Worm (Caenorhabditis elegans) whole organism, midembryonic: ENCODE data around the gene pifk-1.

Source experiments
- T22C8.4 ChIP-seq: fragments of 200-800 bp; sonication (Bioruptor generic); IDR thresholded peaks from 2 replicates; pipeline ENCODE4 v1.3.6; 2022; ENCODE audit warnings: missing genetic modification characterization, missing compliant biosample characterization
- cog-1 ChIP-seq: sonication (generic microtip); optimal IDR thresholded peaks from 2 replicates; lab custom pipeline; 2016; ENCODE audit warnings: missing genetic modification characterization, missing compliant biosample characterization
- flt-1 ChIP-seq: fragments of 200-800 bp; sonication (Bioruptor generic); IDR thresholded peaks from 2 replicates; pipeline ENCODE4 v1.3.6; 2022; ENCODE audit warnings: missing genetic modification characterization, missing compliant biosample characterization
- klf-2 ChIP-seq: fragments of 200-800 bp; sonication (Bioruptor generic); conservative IDR thresholded peaks from 2 replicates; pipeline ENCODE4 v1.3.6; 2022; ENCODE audit warnings: missing genetic modification reagents, missing genetic modification characterization, missing compliant biosample characterization
- med-1 ChIP-seq: sonication (generic microtip); optimal IDR thresholded peaks from 2 replicates; lab custom pipeline; 2017; ENCODE audit warnings: missing genetic modification characterization, mild to moderate bottlenecking, missing compliant biosample characterization, antibody characterized with exemption, missing genetic modification reagents; ENCODE audit not compliant: insufficient read depth
- ref-1 ChIP-seq: fragments of 200-800 bp; sonication (Bioruptor generic); conservative IDR thresholded peaks from 2 replicates; pipeline ENCODE4 v1.3.6; 2022; ENCODE audit warnings: missing genetic modification reagents, missing genetic modification characterization, missing compliant biosample characterization
- tab-1 ChIP-seq: fragments of 200-800 bp; sonication (Bioruptor generic); IDR thresholded peaks from 2 replicates; pipeline ENCODE4 v1.3.6; 2022; ENCODE audit warnings: missing genetic modification characterization, missing compliant biosample characterization
- ztf-23 ChIP-seq: fragments of 200-800 bp; sonication (Bioruptor generic); IDR thresholded peaks from 2 replicates; pipeline ENCODE4 v1.3.6; 2022; ENCODE audit warnings: missing genetic modification reagents, missing genetic modification characterization, missing compliant biosample characterization
- ztf-29 ChIP-seq: fragments of 200-800 bp; sonication (Bioruptor generic); IDR thresholded peaks from 2 replicates; pipeline ENCODE4 v1.3.6; 2022; ENCODE audit warnings: missing genetic modification reagents, missing genetic modification characterization, missing compliant biosample characterization

Gene pifk-1

DNA sequence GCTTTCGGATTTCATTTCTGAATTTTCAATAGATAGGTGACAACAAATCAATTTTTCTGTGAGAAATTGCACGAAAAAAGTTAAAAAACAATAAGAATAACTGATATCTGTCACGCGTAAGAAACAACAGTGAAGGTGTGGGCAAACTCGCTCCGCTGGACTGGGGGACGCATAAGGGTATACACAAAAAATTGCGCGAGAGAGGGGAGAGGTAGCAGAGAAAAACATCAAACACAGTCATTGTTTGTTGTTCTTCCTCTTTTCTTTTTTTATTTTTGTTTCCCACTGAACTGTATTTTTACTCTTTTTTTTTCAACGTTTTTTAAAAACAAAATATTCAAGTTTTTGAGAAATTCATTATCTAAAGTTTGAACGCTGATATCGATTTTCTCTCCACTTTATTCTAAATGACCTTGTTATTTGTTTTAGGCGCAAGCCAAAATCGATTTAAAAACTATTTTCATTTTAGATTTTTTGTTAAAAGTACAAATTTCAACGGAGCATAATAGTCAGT lies at the start of gene pifk-1, which contains the start of gene tbc-11:
TSS of gene pifk-1 (minus strand) at position 17 of the 514 bp plus-strand sequence.
TSS of gene tbc-11 (plus strand) at position 464 of the 514 bp plus-strand sequence.
- TF ChIP-seq tab-1 (GFP tag; lab: Robert Waterston, UW) (no peak), cog-1 (tag; lab: Kevin White, UChicago) (no peak), T22C8.4 (GFP tag; lab: Robert Waterston, UW) (no peak), ref-1 (GFP tag; lab: Robert Waterston, UW) (no peak), ztf-29 (GFP tag; lab: Robert Waterston, UW) (no peak), ztf-23 (no peak), klf-2 (no peak), med-1 (GFP tag; lab: Kevin White, UChicago) (no peak), flt-1 (GFP tag; lab: Robert Waterston, UW) (no peak)

DNA sequence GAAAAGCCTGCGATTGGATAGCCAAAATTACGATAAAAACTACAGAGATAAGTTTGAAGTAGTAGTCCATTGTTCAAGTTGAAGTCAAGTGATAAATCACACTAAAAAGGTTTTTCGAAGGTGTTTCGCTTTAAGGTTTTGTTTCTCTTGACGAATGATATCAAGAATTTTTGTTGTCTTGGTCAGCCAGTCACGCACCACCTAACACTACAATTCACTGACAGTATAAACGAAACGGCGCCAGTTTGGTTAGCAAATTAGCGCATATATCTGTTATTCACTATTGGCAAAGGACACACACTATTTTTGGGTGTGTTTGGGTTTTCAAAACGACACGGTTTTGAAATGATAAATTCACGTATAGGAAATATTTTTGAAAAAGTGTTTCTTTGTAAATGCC lies 45.8 kb upstream of the pifk-1 start, which contains the start of gene C44C1.6:
TSS of gene C44C1.6 (minus strand) at position 199 of the 400 bp plus-strand sequence.
- no peak for TF ChIP-seq ztf-23
- no peak for TF ChIP-seq med-1 (GFP tag; lab: Kevin White, UChicago)

DNA sequence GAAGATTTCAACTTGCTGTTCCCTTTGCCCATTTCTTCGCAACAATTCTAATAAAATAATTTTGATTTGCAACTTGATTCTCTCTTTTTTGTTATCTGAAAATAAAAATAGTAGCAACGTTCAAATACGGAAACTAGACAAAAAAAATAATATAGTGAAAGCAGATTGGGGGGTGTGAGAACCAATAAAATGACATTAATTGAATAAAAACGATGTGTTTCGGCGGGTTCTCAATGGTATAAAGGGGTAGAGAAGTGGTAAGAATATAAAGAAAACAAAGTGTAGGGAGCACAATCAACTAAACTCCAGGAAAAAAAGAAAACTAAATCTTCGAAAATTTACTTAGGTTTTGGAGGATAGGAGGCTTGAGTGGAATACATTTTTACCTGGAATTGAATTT lies 38.9 kb upstream of the pifk-1 start, which contains the start of gene ncs-1:
TSS of gene ncs-1 (minus strand) at position 101 of the 400 bp plus-strand sequence.
- no peak for TF ChIP-seq ref-1 (GFP tag; lab: Robert Waterston, UW)
- TF ChIP-seq ztf-23 = no peak
- TF ChIP-seq ztf-29 (GFP tag; lab: Robert Waterston, UW) = no peak
- TF ChIP-seq klf-2 = no peak
- TF ChIP-seq tab-1 (GFP tag; lab: Robert Waterston, UW) = no peak
- TF ChIP-seq T22C8.4 (GFP tag; lab: Robert Waterston, UW) = no peak
- no peak for TF ChIP-seq flt-1 (GFP tag; lab: Robert Waterston, UW)
- no peak for TF ChIP-seq med-1 (GFP tag; lab: Kevin White, UChicago)
- TF ChIP-seq cog-1 (tag; lab: Kevin White, UChicago) = no peak

DNA sequence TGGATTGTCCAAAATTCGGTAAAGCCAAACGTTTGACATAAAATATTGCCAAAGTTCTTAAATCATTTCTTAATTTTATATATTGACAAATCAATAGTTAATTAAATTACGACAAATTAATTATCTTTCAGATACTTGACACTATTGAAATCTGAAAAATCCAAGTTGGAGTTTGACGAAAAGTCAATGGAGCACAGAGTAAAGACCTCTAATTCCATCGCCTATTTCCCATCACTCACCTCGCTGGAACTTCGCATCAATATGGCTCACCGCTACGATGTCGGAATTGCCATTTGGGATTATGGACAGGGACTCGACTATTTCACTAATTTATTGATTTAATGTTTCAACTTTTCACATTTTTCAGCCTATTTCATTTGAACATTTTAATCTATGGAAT lies 35.8 kb upstream of the pifk-1 start:
- TF ChIP-seq cog-1 (tag; lab: Kevin White, UChicago) (no peak), klf-2 (no peak), flt-1 (GFP tag; lab: Robert Waterston, UW) (no peak), med-1 (GFP tag; lab: Kevin White, UChicago) (no peak), ztf-29 (GFP tag; lab: Robert Waterston, UW) (no peak), ref-1 (GFP tag; lab: Robert Waterston, UW) (no peak), T22C8.4 (GFP tag; lab: Robert Waterston, UW) (no peak), tab-1 (GFP tag; lab: Robert Waterston, UW) (no peak), ztf-23 (no peak)

DNA sequence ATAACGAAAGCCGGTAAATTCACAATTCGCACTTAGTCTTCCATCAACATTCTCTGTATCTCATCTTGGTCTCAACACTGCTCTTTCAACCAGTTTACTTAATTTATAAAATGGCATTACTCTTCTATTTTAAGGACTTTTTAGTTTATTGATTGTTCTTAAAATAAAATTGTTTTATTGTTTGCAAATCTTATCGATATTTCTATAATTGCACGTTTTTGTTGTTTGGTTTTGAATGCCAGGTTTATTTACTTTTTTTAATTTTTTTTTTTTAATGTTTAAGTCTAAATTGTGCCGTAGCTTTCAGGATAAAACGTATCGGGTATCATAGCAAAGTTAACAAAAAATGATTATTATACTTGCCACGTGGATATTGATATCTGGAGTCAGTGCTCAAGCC lies 33.3 kb upstream of the pifk-1 start, which contains the start of gene chil-10:
TSS of gene chil-10 (plus strand) at position 301 of the 400 bp plus-strand sequence.
- TF ChIP-seq cog-1 (tag; lab: Kevin White, UChicago) = no peak
- no peak for TF ChIP-seq med-1 (GFP tag; lab: Kevin White, UChicago)
- no peak for TF ChIP-seq ztf-23
- no peak for TF ChIP-seq tab-1 (GFP tag; lab: Robert Waterston, UW)
- TF ChIP-seq ztf-29 (GFP tag; lab: Robert Waterston, UW) = no peak
- TF ChIP-seq flt-1 (GFP tag; lab: Robert Waterston, UW) = no peak
- TF ChIP-seq ref-1 (GFP tag; lab: Robert Waterston, UW) = no peak
- no peak for TF ChIP-seq T22C8.4 (GFP tag; lab: Robert Waterston, UW)
- no peak for TF ChIP-seq klf-2

DNA sequence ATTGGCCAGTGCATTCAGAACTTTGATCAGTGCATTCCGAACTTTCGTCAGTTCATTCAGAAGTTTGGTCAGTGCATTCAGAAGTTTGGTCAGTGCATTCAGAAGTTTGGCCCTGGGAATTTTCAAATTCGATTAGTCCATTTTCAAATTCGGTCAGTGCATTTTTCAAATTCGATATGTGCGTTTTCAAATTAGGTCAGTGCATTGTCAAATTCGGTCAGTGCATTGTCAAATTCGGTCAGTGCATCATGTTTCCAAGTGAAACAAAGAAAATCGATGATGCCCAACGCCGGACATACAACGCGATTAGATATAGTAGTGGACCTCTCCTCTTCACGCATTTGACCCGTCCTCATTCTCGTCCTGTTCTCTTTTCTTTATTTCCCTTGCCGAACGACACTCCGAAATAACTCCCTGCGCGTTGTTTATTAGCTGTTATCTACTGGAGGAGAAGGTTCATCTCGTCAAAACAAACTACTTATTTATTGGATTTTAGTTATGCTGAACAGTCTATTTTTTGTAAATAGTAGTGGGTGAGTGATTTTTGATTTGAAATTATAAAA lies 30.3 kb upstream of the pifk-1 start, which contains the start of gene apm-3:
TSS of gene apm-3 (plus strand) at position 477 of the 563 bp plus-strand sequence.
- no peak for TF ChIP-seq ref-1 (GFP tag; lab: Robert Waterston, UW)
- TF ChIP-seq cog-1 (tag; lab: Kevin White, UChicago) = peak; percentile 36
- 0 out of 2 replicates have a peak, but pooled peaks have one; percentile 17 for TF ChIP-seq T22C8.4 (GFP tag; lab: Robert Waterston, UW)
- TF ChIP-seq tab-1 (GFP tag; lab: Robert Waterston, UW) = 0 out of 2 replicates have a peak, but pooled peaks have one; percentile 53

DNA sequence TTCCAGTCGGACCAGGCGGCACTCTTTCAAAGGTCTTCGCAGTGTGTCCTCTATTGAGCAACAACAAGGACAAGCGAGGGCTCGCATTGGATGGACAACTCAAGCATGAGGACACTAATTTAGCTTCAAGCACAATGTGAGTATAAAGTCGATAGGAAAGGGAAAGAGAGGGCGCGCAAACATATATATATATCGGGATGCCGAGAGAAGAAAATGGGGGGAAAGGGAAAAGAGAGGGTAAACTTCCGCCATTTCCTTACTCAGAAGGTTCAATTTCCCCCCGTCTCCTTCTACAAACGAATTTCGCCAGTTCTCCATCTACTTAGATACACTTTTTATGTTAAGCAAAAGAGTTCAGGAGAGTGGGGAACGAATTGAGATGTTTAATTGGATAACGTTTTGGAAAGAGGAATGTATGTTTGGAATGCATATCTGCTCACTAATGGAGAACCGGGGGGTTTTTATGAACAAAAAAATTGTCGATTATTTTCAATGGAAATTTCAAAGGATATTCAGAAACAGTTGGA lies 28.3 kb upstream of the pifk-1 start:
- TF ChIP-seq cog-1 (tag; lab: Kevin White, UChicago) (peak; percentile 8), ztf-29 (GFP tag; lab: Robert Waterston, UW) (no peak), klf-2 (no peak), flt-1 (GFP tag; lab: Robert Waterston, UW) (no peak)

DNA sequence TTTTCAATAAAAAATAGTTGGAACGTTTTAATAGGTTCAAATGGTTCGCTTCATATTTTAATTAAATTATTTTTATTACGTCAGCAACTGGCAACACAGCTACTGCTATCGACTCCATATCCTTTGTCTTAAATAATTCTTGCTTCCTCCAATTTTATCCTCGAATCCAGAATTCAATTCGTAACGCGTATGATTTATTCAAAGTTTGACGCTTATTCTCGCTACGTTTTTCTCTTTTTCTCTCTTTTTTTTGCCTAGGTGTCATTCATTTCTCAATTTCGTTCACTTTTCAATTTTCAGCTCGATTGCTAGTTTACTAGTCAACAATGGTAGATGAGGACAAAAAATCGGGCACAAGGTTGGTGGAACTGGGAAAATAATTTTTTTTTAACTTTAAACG lies 26.2 kb upstream of the pifk-1 start, which contains the start of gene arr-1:
TSS of gene arr-1 (plus strand) at position 301 of the 400 bp plus-strand sequence.
- TF ChIP-seq ref-1 (GFP tag; lab: Robert Waterston, UW) = no peak
- no peak for TF ChIP-seq cog-1 (tag; lab: Kevin White, UChicago)
- TF ChIP-seq T22C8.4 (GFP tag; lab: Robert Waterston, UW) = no peak
- no peak for TF ChIP-seq med-1 (GFP tag; lab: Kevin White, UChicago)
- no peak for TF ChIP-seq tab-1 (GFP tag; lab: Robert Waterston, UW)
- TF ChIP-seq ztf-29 (GFP tag; lab: Robert Waterston, UW) = no peak
- no peak for TF ChIP-seq klf-2
- TF ChIP-seq flt-1 (GFP tag; lab: Robert Waterston, UW) = no peak
- no peak for TF ChIP-seq ztf-23

DNA sequence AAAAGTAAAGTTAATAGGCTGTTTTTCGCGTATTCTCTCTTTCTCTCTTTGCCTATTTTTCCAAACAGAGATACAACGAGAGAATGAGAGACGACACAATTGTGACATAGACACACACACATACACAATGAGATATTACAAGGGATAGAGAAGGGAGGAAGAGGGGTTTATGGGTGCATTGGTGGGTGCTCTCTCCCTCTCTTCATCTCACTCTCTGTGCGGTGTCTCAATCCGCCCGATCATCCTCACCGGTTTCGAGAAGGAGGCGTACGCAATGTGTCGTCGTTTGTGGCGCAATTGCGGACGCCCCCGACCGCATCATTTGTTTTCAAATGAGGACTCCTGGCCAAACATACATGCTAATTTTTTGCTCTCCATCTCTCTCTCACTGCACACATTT lies 25.2 kb upstream of the pifk-1 start:
- TF ChIP-seq ref-1 (GFP tag; lab: Robert Waterston, UW) (no peak), T22C8.4 (GFP tag; lab: Robert Waterston, UW) (no peak), flt-1 (GFP tag; lab: Robert Waterston, UW) (peak; percentile 79), med-1 (GFP tag; lab: Kevin White, UChicago) (no peak), ztf-23 (peak; percentile 69; the same call in 1 of the 2 replicates), cog-1 (tag; lab: Kevin White, UChicago) (peak; percentile 96), tab-1 (GFP tag; lab: Robert Waterston, UW) (peak; percentile 80), klf-2 (peak; percentile 59; the same call in 1 of the 2 replicates), ztf-29 (GFP tag; lab: Robert Waterston, UW) (no peak)
